Fruit fly (Drosophila melanogaster): Measurements from ENCODE around the gene CG16953.

The CG16953 gene

DNA sequence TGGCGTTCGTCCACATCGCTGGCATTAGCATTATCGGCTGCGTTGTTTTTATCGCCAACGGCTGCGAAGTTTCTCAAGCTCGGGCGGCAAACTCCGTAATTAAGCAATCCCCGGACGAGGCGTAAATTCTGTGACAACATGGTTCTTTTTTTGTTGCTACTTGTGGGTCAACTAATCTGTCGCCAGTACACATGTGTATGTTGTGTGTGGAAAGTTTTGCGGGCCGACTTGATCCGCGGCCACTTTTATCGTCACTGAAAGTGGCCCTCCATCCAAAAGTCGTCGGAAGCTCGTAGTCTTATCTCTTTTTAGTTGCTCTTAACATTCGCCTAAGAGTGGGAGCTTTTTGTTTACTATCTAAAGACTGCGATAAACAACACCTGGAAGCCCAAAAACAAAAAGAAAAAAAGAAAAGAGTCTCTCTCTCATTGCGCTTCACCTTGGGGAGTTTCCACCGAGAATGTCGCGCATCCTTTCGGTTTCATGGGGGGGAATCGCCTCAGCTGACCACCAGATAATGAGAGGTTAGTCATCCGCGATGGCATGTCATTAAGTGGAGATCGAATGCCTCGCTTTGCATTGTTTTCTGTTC lies 21.7 kb downstream of the CG16953 start, which contains the start of gene CG10877:
TSS of gene CG10877 (minus strand) at position 238 of the 592 bp plus-strand sequence.
- TF ChIP-seq h (optimal IDR thresholded peaks at IDR 0.05): no peak
- no peak for TF ChIP-seq Myc (optimal IDR thresholded peaks at IDR 0.05)
- no peak for TF ChIP-seq Sin3A (optimal IDR thresholded peaks at IDR 0.05)
- TF ChIP-seq ttk (optimal IDR thresholded peaks at IDR 0.05): no peak
- no peak for TF ChIP-seq insv (optimal IDR thresholded peaks at IDR 0.05)

DNA sequence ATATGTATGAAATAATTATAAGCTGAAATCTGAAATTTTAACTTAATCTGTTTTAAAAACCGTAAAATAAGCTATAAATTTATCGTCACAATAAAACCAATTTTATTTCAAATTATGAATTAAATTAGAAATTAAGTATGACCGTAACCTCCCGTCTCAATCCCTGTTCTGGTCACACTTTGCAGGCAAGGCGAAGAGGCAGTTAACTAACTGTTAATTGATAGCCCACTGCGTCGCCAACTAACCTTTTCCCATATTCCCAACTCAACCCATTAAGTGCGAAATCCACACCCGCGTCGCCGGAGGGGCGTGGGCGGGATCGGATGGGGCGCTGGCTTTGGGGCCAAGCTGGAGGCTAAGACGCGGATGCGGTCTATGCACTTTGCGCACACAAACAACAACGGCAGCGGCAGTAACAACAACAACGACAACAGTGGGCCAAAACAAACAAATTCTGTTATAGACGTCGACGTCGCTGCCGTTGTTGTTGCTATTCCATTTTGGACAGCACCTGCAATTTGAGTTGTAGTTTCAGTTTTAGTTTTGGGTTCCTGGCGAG lies 24.9 kb downstream of the CG16953 start, which contains the start of gene CG5191:
TSS of gene CG5191 (plus strand) at position 198 of the 559 bp plus-strand sequence.
- TF ChIP-seq Myc (optimal IDR thresholded peaks at IDR 0.05) (no peak), insv (optimal IDR thresholded peaks at IDR 0.05) (no peak), psq (optimal IDR thresholded peaks at IDR 0.05) (no peak), h (optimal IDR thresholded peaks at IDR 0.05) (no peak), Sin3A (optimal IDR thresholded peaks at IDR 0.05) (no peak), ttk (optimal IDR thresholded peaks at IDR 0.05) (no peak)

DNA sequence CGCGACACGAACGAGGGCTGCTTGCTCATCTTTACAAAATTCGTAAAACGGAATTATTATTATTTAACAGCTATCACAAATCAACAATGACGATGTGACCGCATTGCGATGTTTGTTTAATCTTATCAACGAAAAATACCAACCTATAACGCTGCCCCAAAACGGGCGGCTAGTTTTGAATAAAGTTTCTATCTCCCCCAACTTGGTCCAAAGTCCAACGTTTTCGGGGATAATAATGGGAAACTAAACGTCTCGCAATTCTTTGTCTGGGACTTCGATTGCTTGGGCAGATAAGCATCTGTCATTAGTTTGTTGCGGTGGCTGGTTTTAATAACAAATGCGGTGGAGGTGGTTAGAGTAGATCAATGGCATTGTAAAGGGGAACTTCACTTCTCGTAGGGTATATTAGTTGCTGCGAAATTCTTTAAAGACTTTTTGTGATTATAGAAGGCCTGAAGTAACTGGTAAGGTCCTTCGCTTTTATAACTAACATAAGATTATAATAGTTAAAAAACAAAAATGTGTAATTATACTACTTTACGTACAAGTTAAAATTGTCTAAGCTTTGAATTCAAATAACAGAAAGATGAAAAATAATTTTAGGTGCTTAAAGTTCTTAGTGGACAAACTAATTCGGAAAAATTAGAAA lies 25.5 kb downstream of the CG16953 start, which contains the start of gene CG15922:
TSS of gene CG15922 (minus strand) at position 262 of the 649 bp plus-strand sequence.
- TF ChIP-seq Myc (optimal IDR thresholded peaks at IDR 0.05) (no peak), h (optimal IDR thresholded peaks at IDR 0.05) (no peak), ttk (optimal IDR thresholded peaks at IDR 0.05) (no peak)

DNA sequence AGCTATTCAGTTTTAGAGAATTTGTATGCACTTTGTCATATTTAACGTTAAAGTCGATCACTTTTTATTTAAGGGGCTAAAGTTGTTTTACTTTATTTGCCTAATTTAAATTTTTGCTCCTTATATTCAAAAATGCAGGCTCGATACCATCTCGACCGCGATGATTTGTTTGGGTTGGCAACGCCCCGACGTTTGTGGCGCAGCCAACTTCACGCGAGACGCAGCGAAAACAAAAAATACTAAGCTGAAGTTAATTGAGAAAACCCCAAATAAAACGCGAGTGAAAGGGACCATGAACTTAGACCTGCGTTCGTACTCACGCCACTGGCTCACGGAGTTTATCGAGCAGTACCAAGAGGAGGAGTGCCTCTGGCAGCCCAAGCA lies 27.5 kb downstream of the CG16953 start:
- TF ChIP-seq psq (optimal IDR thresholded peaks at IDR 0.05) (no peak), Sin3A (optimal IDR thresholded peaks at IDR 0.05) (no peak), insv (optimal IDR thresholded peaks at IDR 0.05) (no peak), ttk (optimal IDR thresholded peaks at IDR 0.05) (no peak), Myc (optimal IDR thresholded peaks at IDR 0.05) (no peak), h (optimal IDR thresholded peaks at IDR 0.05) (no peak)

DNA sequence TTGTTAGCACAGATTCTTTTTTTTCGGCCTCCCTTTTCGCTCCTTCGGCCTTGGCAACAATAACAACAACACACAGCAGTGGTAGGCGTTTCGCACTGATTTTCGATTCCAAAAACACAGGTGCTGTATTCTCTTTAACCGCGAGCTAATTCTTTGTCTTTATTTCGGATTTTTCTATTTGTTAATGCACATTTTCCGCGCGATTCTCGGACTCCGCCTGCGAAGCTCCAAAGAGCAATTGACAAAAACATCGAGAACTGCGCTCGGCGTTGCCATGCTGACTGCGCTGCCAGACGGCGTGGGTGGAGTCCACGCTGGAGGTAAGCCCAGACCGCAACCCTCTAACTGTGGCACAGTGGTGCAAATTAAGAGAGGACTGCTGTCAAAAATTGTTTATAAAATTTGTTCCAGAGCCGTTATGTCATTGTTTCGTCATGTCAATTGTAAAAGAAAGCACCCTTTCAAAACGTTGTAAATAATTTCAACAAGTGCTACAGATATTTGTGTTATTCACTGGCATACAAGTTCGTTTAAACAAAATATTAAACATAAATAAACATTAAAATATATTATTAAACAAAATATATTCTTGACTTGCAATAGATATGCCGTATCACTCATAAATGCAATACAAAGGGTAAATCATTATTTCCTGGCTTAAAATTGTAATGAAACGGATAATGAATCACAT lies 28.1 kb downstream of the CG16953 start, which contains the start of the genes DPCoAC and CG5180:
TSS of gene DPCoAC (minus strand) at position 253 of the 691 bp plus-strand sequence.
TSS of gene CG5180 (plus strand) at position 516 of the 691 bp plus-strand sequence.
- no peak for TF ChIP-seq psq (optimal IDR thresholded peaks at IDR 0.05)
- TF ChIP-seq insv (optimal IDR thresholded peaks at IDR 0.05): no peak
- TF ChIP-seq Sin3A (optimal IDR thresholded peaks at IDR 0.05): no peak
- no peak for TF ChIP-seq h (optimal IDR thresholded peaks at IDR 0.05)
- no peak for TF ChIP-seq Myc (optimal IDR thresholded peaks at IDR 0.05)
- TF ChIP-seq ttk (optimal IDR thresholded peaks at IDR 0.05): no peak

DNA sequence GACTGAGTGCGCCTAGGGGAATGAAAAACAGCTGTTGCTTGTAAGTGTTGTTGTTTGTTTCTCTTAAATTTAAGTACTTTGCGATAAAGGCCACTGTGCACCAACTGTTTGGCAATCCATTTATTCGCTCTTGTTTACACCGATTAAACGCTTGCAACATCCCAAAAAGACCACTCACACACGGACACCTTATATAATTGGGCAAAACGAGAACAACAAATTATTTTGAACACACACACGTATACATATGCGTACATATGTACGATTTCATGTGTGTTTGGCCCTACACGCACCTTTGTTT lies 28.6 kb downstream of the CG16953 start:
- TF ChIP-seq ttk (optimal IDR thresholded peaks at IDR 0.05) (no peak), insv (optimal IDR thresholded peaks at IDR 0.05) (no peak), h (optimal IDR thresholded peaks at IDR 0.05) (no peak), psq (optimal IDR thresholded peaks at IDR 0.05) (no peak), Myc (optimal IDR thresholded peaks at IDR 0.05) (no peak), Sin3A (optimal IDR thresholded peaks at IDR 0.05) (no peak)

DNA sequence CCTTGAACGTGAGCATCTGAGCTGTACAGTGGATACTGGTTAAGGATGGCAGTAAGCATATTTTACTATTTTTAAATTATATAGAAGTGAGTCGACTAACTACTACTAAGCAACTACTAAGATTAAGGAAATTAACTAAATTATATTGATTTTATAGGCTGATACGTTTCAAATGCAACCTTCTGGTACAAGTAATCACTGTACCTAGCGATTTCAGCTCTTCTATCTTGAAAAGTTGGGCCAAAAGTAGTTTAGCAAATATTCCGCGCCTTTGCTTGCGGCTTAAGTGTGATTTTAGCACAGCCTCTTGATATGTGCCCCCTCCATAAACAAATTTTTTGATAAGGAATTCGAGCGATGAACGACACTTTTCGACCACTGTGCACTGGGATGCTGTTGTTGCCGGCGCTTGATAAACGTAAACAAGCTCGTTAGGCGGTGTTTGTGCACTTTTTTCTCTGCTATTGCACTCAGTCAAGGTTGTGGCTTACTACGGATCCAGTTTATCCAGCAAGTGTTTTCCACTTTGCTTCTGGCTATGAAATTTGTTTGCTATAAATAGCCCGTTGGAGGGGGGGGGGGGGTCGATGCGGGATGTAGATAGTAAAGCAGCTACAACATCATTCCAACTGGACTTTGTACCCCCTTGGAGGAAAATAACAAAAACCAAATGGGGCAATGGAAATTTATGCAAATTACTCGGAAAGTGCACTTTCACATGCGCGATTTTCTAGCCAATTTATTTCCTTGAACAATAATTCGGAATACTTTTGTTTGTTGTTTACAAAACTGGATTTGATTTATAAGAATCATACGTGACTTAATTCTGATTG lies 29.1 kb downstream of the CG16953 start:
- TF ChIP-seq insv (optimal IDR thresholded peaks at IDR 0.05): no peak
- no peak for TF ChIP-seq h (optimal IDR thresholded peaks at IDR 0.05)
- TF ChIP-seq Sin3A (optimal IDR thresholded peaks at IDR 0.05): no peak
- TF ChIP-seq Myc (optimal IDR thresholded peaks at IDR 0.05): no peak
- TF ChIP-seq psq (optimal IDR thresholded peaks at IDR 0.05): no peak
- TF ChIP-seq ttk (optimal IDR thresholded peaks at IDR 0.05): no peak

DNA sequence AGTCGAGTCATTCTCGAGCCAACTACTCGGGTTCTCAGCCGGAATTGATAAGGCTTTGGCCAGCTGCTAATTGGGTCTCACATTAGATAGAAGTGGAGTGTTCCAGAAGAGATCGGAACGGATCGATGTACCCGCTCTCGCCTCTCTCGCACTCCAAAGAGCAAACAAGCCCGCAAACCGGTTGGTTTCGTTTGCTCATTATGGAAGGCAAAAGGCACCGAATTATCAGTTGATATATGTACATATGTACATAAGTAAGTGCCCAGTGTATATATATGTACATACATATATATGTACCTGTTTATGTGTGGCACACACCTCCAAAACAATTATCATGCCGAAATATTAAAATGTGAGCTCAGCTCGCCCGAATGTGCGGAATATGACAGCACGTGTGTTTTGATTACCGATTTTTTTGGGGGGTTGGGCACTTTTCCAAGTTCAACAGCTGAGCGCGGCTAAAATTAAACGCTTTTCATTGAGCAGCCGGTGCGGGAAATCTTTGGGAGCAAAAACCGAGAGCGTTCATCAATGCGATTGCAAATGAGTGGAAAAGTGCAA lies 29.8 kb downstream of the CG16953 start:
- TF ChIP-seq Sin3A (optimal IDR thresholded peaks at IDR 0.05) (no peak), insv (optimal IDR thresholded peaks at IDR 0.05) (no peak), ttk (optimal IDR thresholded peaks at IDR 0.05) (no peak), psq (optimal IDR thresholded peaks at IDR 0.05) (no peak), Myc (optimal IDR thresholded peaks at IDR 0.05) (no peak), h (optimal IDR thresholded peaks at IDR 0.05) (no peak)

DNA sequence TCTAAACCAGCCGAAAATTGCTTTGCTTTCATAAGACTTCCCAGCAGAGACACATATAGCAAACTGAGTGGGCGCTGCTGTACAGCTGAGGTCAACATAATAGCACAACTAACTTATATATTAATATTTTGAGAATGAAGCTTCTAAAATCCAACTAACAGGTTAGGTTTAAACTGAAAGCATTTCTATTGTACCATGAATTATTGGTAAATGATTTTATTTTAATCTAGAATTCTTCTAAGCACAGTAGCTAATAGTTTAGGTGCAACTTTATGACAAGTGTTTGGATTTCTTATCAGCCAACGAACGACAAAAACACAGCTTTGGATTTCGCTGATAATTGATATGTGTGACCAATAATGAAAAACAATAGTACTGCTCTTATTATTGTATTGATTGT lies 30.6 kb downstream of the CG16953 start:
- TF ChIP-seq Myc (optimal IDR thresholded peaks at IDR 0.05): no peak
- no peak for TF ChIP-seq Sin3A (optimal IDR thresholded peaks at IDR 0.05)
- TF ChIP-seq psq (optimal IDR thresholded peaks at IDR 0.05): no peak
- no peak for TF ChIP-seq h (optimal IDR thresholded peaks at IDR 0.05)
- no peak for TF ChIP-seq ttk (optimal IDR thresholded peaks at IDR 0.05)
- no peak for TF ChIP-seq insv (optimal IDR thresholded peaks at IDR 0.05)

DNA sequence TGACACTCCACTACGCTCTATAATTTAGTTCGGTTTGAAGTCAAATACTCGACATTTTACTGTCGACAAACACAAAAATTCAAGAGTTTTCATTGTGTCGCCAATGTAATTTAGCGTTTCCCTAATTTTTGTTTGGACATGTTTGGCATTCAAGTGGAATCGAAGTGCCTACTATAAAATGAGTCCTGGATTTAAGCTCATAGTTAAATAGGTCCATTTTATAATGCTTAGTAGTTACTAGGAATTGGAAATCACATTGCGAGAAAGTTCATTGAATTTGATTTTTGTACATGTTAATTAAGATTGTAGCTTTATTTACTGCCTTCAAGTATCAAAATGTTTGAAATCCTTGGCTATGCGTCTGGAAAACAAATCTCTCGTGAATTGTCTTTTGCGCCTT lies 31.3 kb downstream of the CG16953 start, which contains the start of gene att-ORFB:
TSS of gene att-ORFB (minus strand) at position 101 of the 400 bp plus-strand sequence.
- TF ChIP-seq Myc (optimal IDR thresholded peaks at IDR 0.05) (no peak), Sin3A (optimal IDR thresholded peaks at IDR 0.05) (no peak), h (optimal IDR thresholded peaks at IDR 0.05) (no peak), psq (optimal IDR thresholded peaks at IDR 0.05) (no peak), ttk (optimal IDR thresholded peaks at IDR 0.05) (no peak), insv (optimal IDR thresholded peaks at IDR 0.05) (no peak)

DNA sequence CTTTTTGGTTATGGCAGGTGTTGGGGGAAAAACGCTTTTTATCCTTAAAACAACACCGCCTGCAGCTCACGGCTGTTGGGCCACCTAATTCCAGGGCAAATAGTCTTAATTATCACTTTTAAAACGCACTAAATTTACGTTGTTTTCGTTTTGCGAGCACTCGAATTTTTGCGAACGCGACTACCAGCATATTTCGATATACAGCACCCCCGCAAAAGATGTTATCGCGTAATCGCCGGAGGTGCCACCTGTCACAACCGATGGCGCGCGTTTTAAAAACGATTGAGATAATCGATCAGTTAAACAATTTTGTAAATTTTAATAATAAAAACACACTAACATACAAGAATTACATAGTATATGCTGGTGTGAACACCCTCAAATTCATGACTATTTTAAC lies 33.5 kb downstream of the CG16953 start, which contains the start of gene Stat92E:
TSS of gene Stat92E (minus strand) at position 219 of the 400 bp plus-strand sequence.
- TF ChIP-seq Myc (optimal IDR thresholded peaks at IDR 0.05) (no peak), psq (optimal IDR thresholded peaks at IDR 0.05) (no peak), insv (optimal IDR thresholded peaks at IDR 0.05) (no peak), Sin3A (optimal IDR thresholded peaks at IDR 0.05) (no peak), h (optimal IDR thresholded peaks at IDR 0.05) (no peak), ttk (optimal IDR thresholded peaks at IDR 0.05) (no peak)
